Worm (Caenorhabditis elegans) whole organism, midembryonic: ENCODE data around the gene W01G7.4.

Experiments used
- T22C8.4 ChIP-seq: fragments of 200-800 bp; sonication (Bioruptor generic); IDR thresholded peaks from 2 replicates; pipeline ENCODE4 v1.3.6; 2022; ENCODE audit warnings: missing genetic modification characterization, missing compliant biosample characterization
- cog-1 ChIP-seq: sonication (generic microtip); optimal IDR thresholded peaks from 2 replicates; lab custom pipeline; 2016; ENCODE audit warnings: missing genetic modification characterization, missing compliant biosample characterization
- klf-2 ChIP-seq: fragments of 200-800 bp; sonication (Bioruptor generic); conservative IDR thresholded peaks from 2 replicates; pipeline ENCODE4 v1.3.6; 2022; ENCODE audit warnings: missing genetic modification reagents, missing genetic modification characterization, missing compliant biosample characterization
- med-1 ChIP-seq: sonication (generic microtip); optimal IDR thresholded peaks from 2 replicates; lab custom pipeline; 2017; ENCODE audit warnings: missing genetic modification characterization, mild to moderate bottlenecking, missing compliant biosample characterization, antibody characterized with exemption, missing genetic modification reagents; ENCODE audit not compliant: insufficient read depth
- ref-1 ChIP-seq: fragments of 200-800 bp; sonication (Bioruptor generic); conservative IDR thresholded peaks from 2 replicates; pipeline ENCODE4 v1.3.6; 2022; ENCODE audit warnings: missing genetic modification reagents, missing genetic modification characterization, missing compliant biosample characterization
- ztf-29 ChIP-seq: fragments of 200-800 bp; sonication (Bioruptor generic); IDR thresholded peaks from 2 replicates; pipeline ENCODE4 v1.3.6; 2022; ENCODE audit warnings: missing genetic modification reagents, missing genetic modification characterization, missing compliant biosample characterization

- TF ChIP-seq klf-2 (GFP tag; lab: Robert Waterston, UW) (no peak), med-1 (no peak), T22C8.4 (GFP tag; lab: Robert Waterston, UW) (no peak), ref-1 (GFP tag; lab: Robert Waterston, UW) (no peak), ztf-29 (GFP tag; lab: Robert Waterston, UW) (no peak), cog-1 (tag; lab: Kevin White, UChicago) (no peak)
Observed at ce11 chrII:14097518-14097917, 37.0 kb downstream of the W01G7.4 start, which contains the start of gene Y39G8C.2.
